Worm (Caenorhabditis elegans) whole organism, L4 larva: ENCODE data around the gene nlp-41.

ENCODE experiments used
- mep-1 ChIP-seq: fragments of 150-350 bp; sonication (generic microtip); optimal IDR thresholded peaks from 3 replicates; lab custom pipeline; 2014; ENCODE audit warnings: missing biosample characterization, missing genetic modification characterization
- ztf-7 ChIP-seq: fragments of 150-350 bp; optimal IDR thresholded peaks from 2 replicates; lab custom pipeline; 2014; ENCODE audit warnings: missing biosample characterization, missing genetic modification characterization

DNA sequence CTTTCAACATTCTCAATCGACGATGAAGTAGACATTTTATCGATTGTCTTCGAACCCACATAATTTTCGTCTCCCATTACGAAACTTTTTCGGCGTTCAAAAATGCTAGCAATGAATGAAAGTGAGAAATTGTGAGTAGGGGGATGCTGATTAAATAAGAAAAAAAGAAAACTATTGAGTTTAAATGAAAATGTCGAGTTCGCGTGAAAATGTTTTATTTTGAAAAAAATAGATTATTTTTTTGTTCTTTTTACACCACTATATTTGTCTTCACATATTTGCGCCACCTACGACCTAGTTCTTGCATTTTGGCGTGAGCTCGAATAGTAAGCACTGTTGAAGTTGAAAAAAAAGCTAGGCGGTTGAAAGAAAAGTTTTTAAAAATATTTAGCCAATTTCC is 31.5 kb downstream of the nlp-41 start, which contains the start of gene C01G12.3:
- TF ChIP-seq mep-1 (tag; lab: Kevin White, UChicago): no peak
- no peak for TF ChIP-seq ztf-7
